Fruit fly (Drosophila melanogaster): ENCODE measurements around the gene RpS10b.

The RpS10b gene

dm6 chrX:19631365-19631832 is 33.6 kb downstream of the RpS10b start (continued):
- no peak for TF ChIP-seq CG14050 (GFP tag; IDR thresholded peaks at IDR 0.05)
- no peak for TF ChIP-seq CG12744 (GFP tag; optimal IDR thresholded peaks at IDR 0.05)
- TF ChIP-seq eve (GFP tag; optimal IDR thresholded peaks at IDR 0.05) = no peak
- TF ChIP-seq CG34376 (GFP tag; optimal IDR thresholded peaks at IDR 0.05) = peak; percentile 43
- TF ChIP-seq cg (GFP tag; optimal IDR thresholded peaks at IDR 0.05) = peak; percentile 92
- no peak for TF ChIP-seq Tbp (GFP tag; optimal IDR thresholded peaks at IDR 0.05)
- no peak for TF ChIP-seq gsb-n (tag; optimal IDR thresholded peaks at IDR 0.05)
- TF ChIP-seq CG7928 (GFP tag; optimal IDR thresholded peaks at IDR 0.05) = no peak
- TF ChIP-seq Elba2 (GFP tag; optimal IDR thresholded peaks at IDR 0.05) = peak; percentile 3
- no peak for TF ChIP-seq CG5180 (GFP tag; optimal IDR thresholded peaks at IDR 0.05)
- peak; percentile 38; the same call in 1 of the 2 replicates for TF ChIP-seq vvl (GFP tag; IDR thresholded peaks at IDR 0.05)
- TF ChIP-seq CG1647 (GFP tag; optimal IDR thresholded peaks at IDR 0.05) = no peak
- TF ChIP-seq shn (GFP tag; optimal IDR thresholded peaks at IDR 0.05) = no peak
- TF ChIP-seq Dll (GFP tag; IDR thresholded peaks at IDR 0.05; ENCODE audit: partially characterized antibody) = 0 out of 4 replicates have a peak, but pooled peaks have one; percentile 28
- peak; percentile 4 for TF ChIP-seq twi (tag; optimal IDR thresholded peaks at IDR 0.05)
- no peak for TF ChIP-seq lilli (GFP tag; optimal IDR thresholded peaks at IDR 0.05)
- no peak for TF ChIP-seq CG11723 (GFP tag; optimal IDR thresholded peaks at IDR 0.05)
- TF ChIP-seq CG4617 (GFP tag; optimal IDR thresholded peaks at IDR 0.05; ENCODE audit: borderline replicate concordance) = no peak
- TF ChIP-seq CG7839 (tag; optimal IDR thresholded peaks at IDR 0.05) = no peak
- peak; percentile 51; the same call in 1 of the 2 replicates for TF ChIP-seq amos (GFP tag; IDR thresholded peaks at IDR 0.05; ENCODE audit: partially characterized antibody)
- TF ChIP-seq corto (GFP tag; optimal IDR thresholded peaks at IDR 0.05) = no peak
- no peak for TF ChIP-seq luna (GFP tag; optimal IDR thresholded peaks at IDR 0.05)
- TF ChIP-seq odd (GFP tag; optimal IDR thresholded peaks at IDR 0.05) = no peak
- peak; percentile 25 for TF ChIP-seq ftz-f1 (GFP tag; optimal IDR thresholded peaks at IDR 0.05)
- no peak for TF ChIP-seq CG2199 (GFP tag; IDR thresholded peaks at IDR 0.05)
- peak; percentile 53; the same call in 2 of the 3 replicates for TF ChIP-seq zen2 (GFP tag; IDR thresholded peaks at IDR 0.05; ENCODE audit: partially characterized antibody)
- no peak for TF ChIP-seq CG31441 (GFP tag; IDR thresholded peaks at IDR 0.05)
- TF ChIP-seq pho (GFP tag; optimal IDR thresholded peaks at IDR 0.05) = no peak
- no peak for TF ChIP-seq Sin3A (optimal IDR thresholded peaks at IDR 0.05)
- TF ChIP-seq lab (GFP tag; optimal IDR thresholded peaks at IDR 0.05) = no peak
- TF ChIP-seq CG12071 (GFP tag; optimal IDR thresholded peaks at IDR 0.05) = no peak
- TF ChIP-seq Fer1 (GFP tag; optimal IDR thresholded peaks at IDR 0.05) = peak; percentile 12
- TF ChIP-seq CG34224 (GFP tag; IDR thresholded peaks at IDR 0.05; ENCODE audit: partially characterized antibody) = peak; percentile 56; the same call in 2 of the 3 replicates
- no peak for TF ChIP-seq unpg (GFP tag; optimal IDR thresholded peaks at IDR 0.05)
- no peak for TF ChIP-seq chm (GFP tag; IDR thresholded peaks at IDR 0.05)
- TF ChIP-seq chinmo (GFP tag; IDR thresholded peaks at IDR 0.05; ENCODE audit: partially characterized antibody) = peak; percentile 98
- no peak for TF ChIP-seq yki (optimal IDR thresholded peaks at IDR 0.05)
- no peak for TF ChIP-seq onecut (GFP tag; IDR thresholded peaks at IDR 0.05)
- no peak for TF ChIP-seq cwo (GFP tag; optimal IDR thresholded peaks at IDR 0.05)
- no peak for TF ChIP-seq ems (GFP tag; optimal IDR thresholded peaks at IDR 0.05)
- no peak for TF ChIP-seq Atf6 (GFP tag; IDR thresholded peaks at IDR 0.05)
- TF ChIP-seq MESR4 (GFP tag; optimal IDR thresholded peaks at IDR 0.05) = peak; percentile 13
- TF ChIP-seq Rfx (GFP tag; IDR thresholded peaks at IDR 0.05) = no peak
- TF ChIP-seq CG34422 (GFP tag; IDR thresholded peaks at IDR 0.05) = peak; percentile 75; the same call in 1 of the 3 replicates
- no peak for TF ChIP-seq NfI (GFP tag; optimal IDR thresholded peaks at IDR 0.05)
- TF ChIP-seq gsb (GFP tag; IDR thresholded peaks at IDR 0.05) = no peak
- TF ChIP-seq hth (optimal IDR thresholded peaks at IDR 0.05) = no peak
- TF ChIP-seq Meics (GFP tag; optimal IDR thresholded peaks at IDR 0.05) = no peak
- no peak for TF ChIP-seq CG8089 (GFP tag; optimal IDR thresholded peaks at IDR 0.05)
- TF ChIP-seq tll (GFP tag; optimal IDR thresholded peaks at IDR 0.05) = no peak
- TF ChIP-seq CG33213 (GFP tag; optimal IDR thresholded peaks at IDR 0.05) = no peak

Data from whole organism, embryonic.